Worm (Caenorhabditis elegans): ENCODE results near the gene K07C5.9.

K07C5.9 gene

DNA sequence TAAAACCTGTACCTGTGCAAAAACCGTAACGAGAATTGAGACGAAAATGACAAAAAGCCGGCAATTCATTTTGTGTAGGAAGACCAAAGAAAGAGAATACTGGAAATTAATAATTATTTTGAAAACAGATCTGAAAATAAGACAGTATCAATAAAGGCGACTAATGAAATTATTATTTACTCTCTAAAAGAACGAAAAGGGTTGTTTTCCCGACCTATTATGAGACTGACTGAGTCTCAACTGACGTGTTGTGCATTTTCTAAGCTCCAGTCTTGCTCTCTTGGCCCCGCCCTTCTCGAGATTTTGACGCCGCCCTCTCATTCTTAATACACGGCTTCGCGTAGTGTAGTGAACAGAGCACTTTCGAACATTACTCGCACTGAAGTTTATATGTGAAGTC, at the start of gene K07C5.9:
TSS of gene K07C5.9 (minus strand) at position 101 of the 400 bp plus-strand sequence.
- peak; percentile 8 for TF ChIP-seq mes-2 (tag; optimal IDR thresholded peaks at IDR 0.05; ENCODE audit: poor library complexity, severe bottlenecking)
- no peak for TF ChIP-seq daf-16 (GFP tag; optimal IDR thresholded peaks at IDR 0.05)
- TF ChIP-seq daf-16 (tag; optimal IDR thresholded peaks at IDR 0.05): peak; percentile 25
- TF ChIP-seq cey-2 (tag; optimal IDR thresholded peaks at IDR 0.05; ENCODE audit: borderline replicate concordance, insufficient read depth): no peak
- TF ChIP-seq lin-38 (GFP tag; IDR thresholded peaks at IDR 0.05): 0 out of 2 replicates have a peak, but pooled peaks have one; percentile 10

DNA sequence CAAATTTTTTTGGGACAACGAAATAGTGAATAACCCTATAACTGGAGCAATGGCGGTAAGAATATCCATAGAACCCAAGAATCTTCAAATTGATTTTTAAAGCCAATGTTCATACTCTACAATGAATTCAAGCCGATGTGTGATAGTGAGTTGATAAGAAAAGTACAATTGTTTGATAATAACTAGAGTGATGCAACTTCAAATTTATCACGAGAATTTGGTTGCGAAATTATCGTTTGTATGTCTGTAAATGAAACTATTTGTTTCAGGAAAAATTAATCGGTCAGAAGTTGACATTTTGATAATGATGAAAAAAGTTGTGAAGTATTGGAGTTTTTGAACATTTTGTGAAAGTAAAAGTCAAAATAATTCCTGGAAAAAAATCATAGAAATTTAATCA, 49.3 kb upstream of the K07C5.9 start:
- TF ChIP-seq zfp-2 (tag; optimal IDR thresholded peaks at IDR 0.05) (no peak), attf-4 (tag; optimal IDR thresholded peaks at IDR 0.05) (no peak), php-3 (GFP tag; IDR thresholded peaks at IDR 0.05) (0 out of 2 replicates have a peak, but pooled peaks have one; percentile 32), nhr-48 (tag; optimal IDR thresholded peaks at IDR 0.05) (no peak), nhr-28 (tag; optimal IDR thresholded peaks at IDR 0.05) (peak; percentile 90), nhr-77 (tag; optimal IDR thresholded peaks at IDR 0.05) (peak; percentile 89), daf-12 (tag; optimal IDR thresholded peaks at IDR 0.05) (no peak), dve-1 (tag; optimal IDR thresholded peaks at IDR 0.05; ENCODE audit: insufficient read depth) (peak; percentile 91), aha-1 (tag) (peak; percentile 56), nhr-10 (tag; optimal IDR thresholded peaks at IDR 0.05) (peak; percentile 42), pha-4 (GFP tag; IDR thresholded peaks at IDR 0.05) (0 out of 2 replicates have a peak, but pooled peaks have one; percentile 24), pha-4 (tag; optimal IDR thresholded peaks at IDR 0.05) (no peak), hlh-11 (tag; optimal IDR thresholded peaks at IDR 0.05) (peak; percentile 76), mdl-1 (tag; optimal IDR thresholded peaks at IDR 0.05) (peak in 1 of 2 experiments; percentile 19), ztf-7 (tag; optimal IDR thresholded peaks at IDR 0.05) (peak; percentile 51), daf-16 (GFP tag; optimal IDR thresholded peaks at IDR 0.05) (no peak), daf-16 (tag; optimal IDR thresholded peaks at IDR 0.05) (peak; percentile 84), hlh-30 (tag; optimal IDR thresholded peaks at IDR 0.05; ENCODE audit: insufficient read depth) (peak; percentile 69), Y75B8A.6 (GFP tag; IDR thresholded peaks at IDR 0.05) (no peak), aly-2 (tag; optimal IDR thresholded peaks at IDR 0.05) (no peak), dmd-6 (GFP tag; IDR thresholded peaks at IDR 0.05) (peak; percentile 93), pqm-1 (tag; optimal IDR thresholded peaks at IDR 0.05) (peak; percentile 90)

DNA sequence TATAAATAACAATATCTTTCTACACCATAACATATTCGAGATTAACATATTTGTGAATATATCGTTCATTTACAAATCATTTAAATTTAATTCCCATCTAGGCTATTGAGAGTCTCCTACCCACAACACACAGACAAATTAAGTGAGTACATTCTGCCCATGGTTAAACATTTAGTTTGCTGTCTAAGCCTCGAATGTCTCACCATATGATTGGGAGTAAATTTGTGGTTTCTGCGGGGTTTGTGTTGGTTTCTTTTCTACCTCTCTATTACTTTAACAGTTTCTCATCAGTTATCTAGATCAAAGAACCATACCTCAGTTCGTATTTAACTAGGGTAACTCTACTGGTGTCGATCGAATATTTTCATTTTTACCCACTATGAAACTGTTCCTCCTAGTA, 48.5 kb upstream of the K07C5.9 start, which contains the start of gene ugt-2:
TSS of gene ugt-2 (plus strand) at position 371 of the 400 bp plus-strand sequence.
- TF ChIP-seq nhr-28 (tag; optimal IDR thresholded peaks at IDR 0.05) (peak; percentile 68), nhr-77 (tag; optimal IDR thresholded peaks at IDR 0.05) (peak; percentile 33), dve-1 (tag; optimal IDR thresholded peaks at IDR 0.05; ENCODE audit: insufficient read depth) (peak; percentile 15), zip-2 (tag; optimal IDR thresholded peaks at IDR 0.05) (no peak), pqm-1 (tag; optimal IDR thresholded peaks at IDR 0.05) (peak; percentile 74), F37D6.2 (tag; optimal IDR thresholded peaks at IDR 0.05) (no peak), attf-4 (tag; optimal IDR thresholded peaks at IDR 0.05) (no peak), daf-16 (GFP tag; optimal IDR thresholded peaks at IDR 0.05) (no peak), daf-16 (tag; optimal IDR thresholded peaks at IDR 0.05) (peak; percentile 39), hlh-30 (tag; optimal IDR thresholded peaks at IDR 0.05; ENCODE audit: insufficient read depth) (peak; percentile 2), nhr-11 (tag; optimal IDR thresholded peaks at IDR 0.05) (no peak), lin-13 (GFP tag; optimal IDR thresholded peaks at IDR 0.05) (no peak), unc-62 (GFP tag; optimal IDR thresholded peaks at IDR 0.05 in 1 of 2) (peak in 1 of 2 experiments; percentile 89), unc-62 (tag; optimal IDR thresholded peaks at IDR 0.05) (no peak), dmd-6 (GFP tag; IDR thresholded peaks at IDR 0.05) (peak; percentile 63)

DNA sequence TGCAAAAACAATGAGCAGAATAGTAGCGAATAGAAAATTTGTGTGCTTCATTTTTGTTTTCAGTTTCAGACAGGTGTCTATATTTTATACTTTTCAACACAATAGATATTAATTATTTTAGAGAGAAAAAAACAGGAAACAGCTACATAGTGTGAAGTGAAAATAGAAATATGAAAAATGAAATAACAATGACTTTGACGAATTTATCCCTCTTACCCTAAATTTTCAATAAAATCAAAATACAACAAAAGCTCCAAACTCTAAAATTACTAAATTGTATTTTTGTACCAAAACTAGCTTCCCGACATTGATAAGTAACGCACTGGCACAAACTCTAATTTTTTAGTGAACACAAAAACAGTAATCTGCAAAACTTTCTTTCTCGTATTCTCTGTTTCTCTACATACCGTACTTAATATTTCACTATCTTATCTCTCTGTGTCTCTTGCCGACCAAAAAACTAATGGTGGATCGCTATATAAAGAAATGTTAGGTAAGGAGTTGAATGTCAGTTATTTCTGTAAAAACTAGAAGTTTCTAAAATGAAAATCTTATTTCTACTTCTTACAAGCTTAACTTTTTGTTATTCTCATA, 45.3 kb upstream of the K07C5.9 start, which contains the start of the genes col-151 and ugt-1:
TSS of gene col-151 (minus strand) at position 51 of the 594 bp plus-strand sequence.
TSS of gene ugt-1 (plus strand) at position 491 of the 594 bp plus-strand sequence.
- peak; percentile 34 for TF ChIP-seq dve-1 (tag; optimal IDR thresholded peaks at IDR 0.05; ENCODE audit: insufficient read depth)
- TF ChIP-seq zag-1 (tag; optimal IDR thresholded peaks at IDR 0.05): no peak
- TF ChIP-seq nhr-28 (tag; optimal IDR thresholded peaks at IDR 0.05): peak; percentile 63
- TF ChIP-seq hlh-30 (tag; optimal IDR thresholded peaks at IDR 0.05; ENCODE audit: insufficient read depth): no peak
- TF ChIP-seq hlh-11 (tag; optimal IDR thresholded peaks at IDR 0.05): peak; percentile 15
- TF ChIP-seq pqm-1 (tag; optimal IDR thresholded peaks at IDR 0.05): peak; percentile 67
- peak; percentile 46 for TF ChIP-seq dmd-6 (GFP tag; IDR thresholded peaks at IDR 0.05)
- TF ChIP-seq daf-16 (GFP tag; optimal IDR thresholded peaks at IDR 0.05): no peak
- peak; percentile 41 for TF ChIP-seq daf-16 (tag; optimal IDR thresholded peaks at IDR 0.05)
